Worm (Caenorhabditis elegans) whole organism, midembryonic: ENCODE measurements around the gene oac-20.

ENCODE experiments used
- T22C8.4 ChIP-seq: fragments of 200-800 bp; sonication (Bioruptor generic); IDR thresholded peaks from 2 replicates; pipeline ENCODE4 v1.3.6; 2022; ENCODE audit warnings: missing genetic modification characterization, missing compliant biosample characterization
- cog-1 ChIP-seq: sonication (generic microtip); optimal IDR thresholded peaks from 2 replicates; lab custom pipeline; 2016; ENCODE audit warnings: missing genetic modification characterization, missing compliant biosample characterization
- flt-1 ChIP-seq: fragments of 200-800 bp; sonication (Bioruptor generic); IDR thresholded peaks from 2 replicates; pipeline ENCODE4 v1.3.6; 2022; ENCODE audit warnings: missing genetic modification characterization, missing compliant biosample characterization
- klf-2 ChIP-seq: fragments of 200-800 bp; sonication (Bioruptor generic); conservative IDR thresholded peaks from 2 replicates; pipeline ENCODE4 v1.3.6; 2022; ENCODE audit warnings: missing genetic modification reagents, missing genetic modification characterization, missing compliant biosample characterization
- med-1 ChIP-seq: sonication (generic microtip); optimal IDR thresholded peaks from 2 replicates; lab custom pipeline; 2017; ENCODE audit warnings: missing genetic modification characterization, mild to moderate bottlenecking, missing compliant biosample characterization, antibody characterized with exemption, missing genetic modification reagents; ENCODE audit not compliant: insufficient read depth
- ref-1 ChIP-seq: fragments of 200-800 bp; sonication (Bioruptor generic); conservative IDR thresholded peaks from 2 replicates; pipeline ENCODE4 v1.3.6; 2022; ENCODE audit warnings: missing genetic modification reagents, missing genetic modification characterization, missing compliant biosample characterization
- tab-1 ChIP-seq: fragments of 200-800 bp; sonication (Bioruptor generic); IDR thresholded peaks from 2 replicates; pipeline ENCODE4 v1.3.6; 2022; ENCODE audit warnings: missing genetic modification characterization, missing compliant biosample characterization
- ztf-23 ChIP-seq: fragments of 200-800 bp; sonication (Bioruptor generic); IDR thresholded peaks from 2 replicates; pipeline ENCODE4 v1.3.6; 2022; ENCODE audit warnings: missing genetic modification reagents, missing genetic modification characterization, missing compliant biosample characterization
- ztf-29 ChIP-seq: fragments of 200-800 bp; sonication (Bioruptor generic); IDR thresholded peaks from 2 replicates; pipeline ENCODE4 v1.3.6; 2022; ENCODE audit warnings: missing genetic modification reagents, missing genetic modification characterization, missing compliant biosample characterization

Gene oac-20

DNA sequence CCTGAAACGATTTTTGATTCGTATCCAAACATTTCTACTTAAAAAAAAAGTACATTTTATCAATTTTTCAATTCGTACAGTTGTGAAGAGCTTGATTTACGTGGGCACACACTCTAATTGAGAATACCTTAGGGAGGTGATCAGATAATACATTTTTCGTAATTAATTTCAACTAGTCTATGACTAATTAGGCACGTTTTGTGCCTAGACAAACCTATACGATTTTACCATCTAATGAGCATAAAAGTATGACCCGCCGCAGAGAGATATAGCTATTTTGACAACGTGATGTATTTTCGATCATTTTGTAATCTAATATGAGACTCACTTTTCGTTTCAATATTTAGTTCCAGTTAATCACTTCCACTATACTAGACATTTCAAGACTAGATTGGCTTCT is 38.5 kb downstream of the oac-20 start:
- TF ChIP-seq tab-1 (GFP tag; lab: Robert Waterston, UW) (no peak), ztf-23 (GFP tag; lab: Robert Waterston, UW) (no peak), klf-2 (no peak), ref-1 (GFP tag; lab: Robert Waterston, UW) (no peak), med-1 (GFP tag; lab: Kevin White, UChicago) (no peak), cog-1 (tag; lab: Kevin White, UChicago) (no peak), ztf-29 (no peak), T22C8.4 (GFP tag; lab: Robert Waterston, UW) (no peak), flt-1 (GFP tag; lab: Robert Waterston, UW) (no peak)

DNA sequence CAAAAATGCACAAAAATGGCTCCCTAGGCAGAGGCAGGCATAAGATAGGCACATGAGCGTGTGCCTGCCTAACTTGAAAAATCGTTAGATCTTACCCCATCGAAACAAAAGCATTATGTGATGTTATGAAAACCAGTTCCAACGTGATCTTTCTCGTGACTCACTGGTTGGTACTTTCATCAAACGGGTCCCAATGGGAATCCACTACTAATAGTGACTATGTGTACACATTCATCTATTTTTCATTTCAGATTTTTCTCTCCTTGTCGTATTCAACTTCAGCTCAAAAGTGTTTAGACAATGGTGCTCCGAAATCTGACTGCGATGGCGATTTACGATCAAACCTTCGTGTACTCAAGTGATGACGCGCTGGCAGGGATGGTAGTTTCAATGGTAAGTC is 39.2 kb downstream of the oac-20 start, which contains the start of gene srx-43:
Gene srx-43 (plus strand): TSS at position 301 of the 400 bp plus-strand sequence.
- no peak for TF ChIP-seq flt-1 (GFP tag; lab: Robert Waterston, UW)
- TF ChIP-seq klf-2, result no peak
- TF ChIP-seq T22C8.4 (GFP tag; lab: Robert Waterston, UW), result no peak
- no peak for TF ChIP-seq cog-1 (tag; lab: Kevin White, UChicago)
- no peak for TF ChIP-seq tab-1 (GFP tag; lab: Robert Waterston, UW)
- TF ChIP-seq med-1 (GFP tag; lab: Kevin White, UChicago), result no peak
- TF ChIP-seq ref-1 (GFP tag; lab: Robert Waterston, UW), result no peak
- TF ChIP-seq ztf-29, result no peak
- no peak for TF ChIP-seq ztf-23 (GFP tag; lab: Robert Waterston, UW)

DNA sequence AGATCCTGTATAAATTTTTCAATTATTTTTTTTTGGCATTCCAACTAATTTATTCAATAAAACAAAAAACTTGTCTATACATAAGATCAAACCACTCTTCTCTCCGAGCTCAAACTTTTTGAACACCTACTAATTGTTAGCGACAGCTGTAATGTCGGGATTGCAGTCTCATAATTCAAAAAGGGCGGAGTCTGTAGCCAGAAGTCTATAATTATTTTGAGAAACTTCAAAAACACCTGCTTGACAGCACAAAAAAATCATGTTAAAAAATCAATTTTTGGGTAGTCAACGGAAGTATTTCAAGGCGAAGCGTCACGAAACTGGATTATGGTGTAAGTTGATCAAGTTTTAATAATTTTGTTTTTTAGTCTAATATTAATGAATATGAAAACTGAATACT is 41.5 kb downstream of the oac-20 start, which contains the start of gene srx-44:
Gene srx-44 (plus strand): TSS at position 301 of the 400 bp plus-strand sequence.
- TF ChIP-seq ztf-23 (GFP tag; lab: Robert Waterston, UW) (no peak), med-1 (GFP tag; lab: Kevin White, UChicago) (no peak), flt-1 (GFP tag; lab: Robert Waterston, UW) (no peak), tab-1 (GFP tag; lab: Robert Waterston, UW) (no peak), T22C8.4 (GFP tag; lab: Robert Waterston, UW) (no peak), ztf-29 (no peak), klf-2 (no peak), ref-1 (GFP tag; lab: Robert Waterston, UW) (no peak), cog-1 (tag; lab: Kevin White, UChicago) (no peak)

DNA sequence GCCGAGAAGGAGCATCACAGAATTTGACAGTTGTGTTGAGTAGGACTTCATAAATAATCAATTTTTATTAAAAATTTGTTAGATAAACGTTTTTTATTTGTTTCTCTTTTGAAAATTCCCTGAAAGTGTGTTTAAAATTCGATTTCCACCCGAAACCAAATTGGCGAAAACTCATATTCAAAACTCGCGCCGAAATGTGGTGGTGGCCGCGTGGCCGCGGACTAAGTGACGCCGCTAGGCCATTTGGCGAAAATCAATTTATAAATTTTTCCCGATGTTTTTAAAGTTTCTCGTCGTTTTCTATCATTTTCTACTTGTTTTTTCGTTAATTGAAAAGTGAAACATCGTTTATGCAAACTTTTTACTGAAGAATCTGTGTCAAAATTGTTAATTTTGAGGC is 44.1 kb downstream of the oac-20 start:
- no peak for TF ChIP-seq ztf-29
- peak; percentile 30 for TF ChIP-seq cog-1 (tag; lab: Kevin White, UChicago)
- no peak for TF ChIP-seq klf-2
- TF ChIP-seq ztf-23 (GFP tag; lab: Robert Waterston, UW), result 0 out of 2 replicates have a peak, but pooled peaks have one; percentile 40
- peak; percentile 61 for TF ChIP-seq flt-1 (GFP tag; lab: Robert Waterston, UW)
- no peak for TF ChIP-seq tab-1 (GFP tag; lab: Robert Waterston, UW)
- TF ChIP-seq med-1 (GFP tag; lab: Kevin White, UChicago), result no peak
- TF ChIP-seq T22C8.4 (GFP tag; lab: Robert Waterston, UW), result no peak; the same call in 1 of the 2 replicates
- no peak for TF ChIP-seq ref-1 (GFP tag; lab: Robert Waterston, UW)

DNA sequence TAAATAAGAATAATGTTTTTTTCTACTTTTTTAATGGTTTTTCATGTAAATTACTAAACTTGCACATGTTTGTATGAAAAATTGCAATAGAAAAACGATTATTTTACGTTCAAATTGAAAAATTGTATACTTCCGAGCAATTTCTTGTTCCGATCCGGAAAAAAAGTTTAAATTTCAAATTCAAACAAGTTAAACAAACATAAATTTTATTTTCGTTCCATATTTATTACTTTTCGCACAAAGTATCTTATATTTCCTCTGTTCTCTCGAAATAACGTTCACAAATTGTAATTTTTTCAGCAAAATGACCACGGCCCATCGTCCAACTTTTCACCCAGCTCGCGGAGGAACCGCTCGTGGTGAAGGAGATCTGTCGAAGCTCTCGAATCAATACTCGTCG is 44.5 kb downstream of the oac-20 start, which contains the start of gene cwc-15:
Gene cwc-15 (plus strand): TSS at position 301 of the 400 bp plus-strand sequence.
- no peak for TF ChIP-seq med-1 (GFP tag; lab: Kevin White, UChicago)
- no peak for TF ChIP-seq T22C8.4 (GFP tag; lab: Robert Waterston, UW)
- TF ChIP-seq ref-1 (GFP tag; lab: Robert Waterston, UW), result no peak
- no peak for TF ChIP-seq ztf-23 (GFP tag; lab: Robert Waterston, UW)
- no peak for TF ChIP-seq klf-2
- TF ChIP-seq tab-1 (GFP tag; lab: Robert Waterston, UW), result no peak
- no peak for TF ChIP-seq cog-1 (tag; lab: Kevin White, UChicago)
- TF ChIP-seq flt-1 (GFP tag; lab: Robert Waterston, UW), result no peak
- TF ChIP-seq ztf-29, result no peak

DNA sequence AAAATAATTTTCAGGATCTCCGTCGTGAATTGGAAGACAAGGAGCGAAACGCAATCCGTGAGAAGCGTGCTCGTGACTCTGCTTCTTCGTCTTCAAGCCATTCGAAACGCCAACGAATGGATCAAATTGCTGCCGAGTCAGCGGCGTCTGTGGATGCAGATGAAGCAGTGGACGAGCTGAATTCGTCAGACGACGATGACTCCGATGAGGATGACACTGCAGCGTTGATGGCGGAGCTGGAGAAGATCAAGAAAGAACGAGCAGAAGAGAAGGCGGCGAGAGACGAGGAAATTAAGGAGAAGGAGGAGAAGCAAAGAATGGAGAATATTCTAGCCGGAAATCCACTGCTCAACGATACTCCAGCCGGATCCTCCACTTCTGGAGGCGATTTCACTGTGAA is 45.0 kb downstream of the oac-20 start:
- TF ChIP-seq ztf-23 (GFP tag; lab: Robert Waterston, UW) (no peak), flt-1 (GFP tag; lab: Robert Waterston, UW) (no peak), klf-2 (no peak), cog-1 (tag; lab: Kevin White, UChicago) (no peak), ztf-29 (no peak), med-1 (GFP tag; lab: Kevin White, UChicago) (no peak), tab-1 (GFP tag; lab: Robert Waterston, UW) (no peak), ref-1 (GFP tag; lab: Robert Waterston, UW) (no peak), T22C8.4 (GFP tag; lab: Robert Waterston, UW) (no peak)

DNA sequence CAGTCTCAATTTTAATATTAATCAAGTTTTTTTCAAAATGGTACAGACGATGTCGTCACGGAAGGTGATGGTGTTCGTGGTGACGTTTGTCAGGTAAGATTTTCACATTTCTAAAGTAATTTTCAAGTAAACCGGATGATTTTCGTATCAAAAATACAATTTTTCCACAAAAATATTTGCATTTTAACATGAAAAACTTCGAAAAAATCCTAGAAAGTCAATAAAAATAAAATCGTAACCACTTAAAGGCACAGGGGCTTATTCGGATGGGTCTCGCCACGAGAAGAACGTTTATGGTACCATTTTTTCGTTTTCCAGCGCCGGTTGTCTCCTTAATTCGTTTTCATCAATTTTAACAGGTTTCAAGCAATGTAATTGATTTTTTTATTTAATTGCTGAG is 45.8 kb downstream of the oac-20 start, which contains the start of gene T10C6.6:
Gene T10C6.6 (plus strand): TSS at position 27 of the 400 bp plus-strand sequence.
- no peak for TF ChIP-seq ref-1 (GFP tag; lab: Robert Waterston, UW)
- TF ChIP-seq ztf-23 (GFP tag; lab: Robert Waterston, UW), result no peak
- no peak for TF ChIP-seq tab-1 (GFP tag; lab: Robert Waterston, UW)
- TF ChIP-seq T22C8.4 (GFP tag; lab: Robert Waterston, UW), result no peak
- TF ChIP-seq klf-2, result no peak
- TF ChIP-seq med-1 (GFP tag; lab: Kevin White, UChicago), result no peak
- TF ChIP-seq ztf-29, result no peak
- no peak for TF ChIP-seq cog-1 (tag; lab: Kevin White, UChicago)
- no peak for TF ChIP-seq flt-1 (GFP tag; lab: Robert Waterston, UW)

DNA sequence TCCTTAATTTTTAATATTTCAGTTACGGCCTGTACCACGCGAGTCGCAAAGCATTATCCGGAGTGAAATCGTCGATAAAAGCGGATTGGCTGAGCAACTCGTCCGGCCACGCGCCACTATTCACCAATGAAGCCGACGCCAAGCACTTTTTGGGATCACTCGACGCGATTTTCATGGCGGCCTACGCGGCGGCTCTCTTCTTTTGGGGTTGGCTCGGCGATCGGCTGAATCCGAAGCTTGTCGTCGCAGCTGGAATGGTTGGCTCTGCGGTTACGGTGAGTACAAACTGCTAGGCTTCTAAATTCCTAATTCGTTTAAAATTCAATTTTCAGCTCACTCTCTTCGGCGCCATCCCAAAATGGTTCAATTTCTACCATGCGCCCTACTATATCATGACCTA is 46.4 kb downstream of the oac-20 start:
- TF ChIP-seq klf-2, result no peak
- no peak for TF ChIP-seq flt-1 (GFP tag; lab: Robert Waterston, UW)
- TF ChIP-seq med-1 (GFP tag; lab: Kevin White, UChicago), result no peak
- TF ChIP-seq ztf-29, result no peak
- TF ChIP-seq ref-1 (GFP tag; lab: Robert Waterston, UW), result no peak
- no peak for TF ChIP-seq ztf-23 (GFP tag; lab: Robert Waterston, UW)
- TF ChIP-seq T22C8.4 (GFP tag; lab: Robert Waterston, UW), result no peak
- TF ChIP-seq tab-1 (GFP tag; lab: Robert Waterston, UW), result 0 out of 2 replicates have a peak, but pooled peaks have one; percentile 39
- no peak for TF ChIP-seq cog-1 (tag; lab: Kevin White, UChicago)

DNA sequence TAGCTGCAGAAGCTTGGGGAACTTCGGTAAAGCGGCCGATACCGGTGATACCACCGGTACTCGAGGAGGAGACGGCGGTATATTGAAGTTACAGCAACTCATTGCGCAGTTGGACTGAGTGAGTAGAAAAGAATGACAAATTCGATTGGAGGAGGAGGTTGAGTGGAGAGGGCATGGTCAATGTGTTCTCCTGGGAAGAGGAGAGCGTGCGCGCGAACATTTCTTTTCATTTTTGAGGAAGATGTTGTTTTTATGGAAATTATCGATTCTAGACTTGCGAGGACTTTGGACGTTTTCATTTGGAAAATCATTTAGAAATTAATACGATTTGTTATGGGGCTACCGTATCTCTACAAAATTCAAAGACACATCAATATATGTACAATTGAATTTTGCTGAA is 50.7 kb downstream of the oac-20 start:
- TF ChIP-seq ref-1 (GFP tag; lab: Robert Waterston, UW), result no peak
- TF ChIP-seq ztf-23 (GFP tag; lab: Robert Waterston, UW), result no peak
- TF ChIP-seq klf-2, result no peak
- no peak for TF ChIP-seq flt-1 (GFP tag; lab: Robert Waterston, UW)
